Worm (Caenorhabditis elegans): ENCODE measurements around the gene C08H9.16.

Gene C08H9.16

ce11 chrII:9928470-9928869 lies 35.9 kb downstream of the C08H9.16 start:
- TF ChIP-seq hif-1 (tag; optimal IDR thresholded peaks at IDR 0.05) (no peak), aha-1 (tag) (peak; percentile 91)

ce11 chrII:9931012-9931411 lies 38.4 kb downstream of the C08H9.16 start:
- TF ChIP-seq saeg-2 (GFP tag; IDR thresholded peaks at IDR 0.05): no peak
- TF ChIP-seq nhr-77 (tag; optimal IDR thresholded peaks at IDR 0.05): no peak
- no peak for TF ChIP-seq F26F4.8 (GFP tag; conservative IDR thresholded peaks at IDR 0.05)
- TF ChIP-seq egl-43 (GFP tag; IDR thresholded peaks at IDR 0.05): no peak
- no peak for TF ChIP-seq vab-7 (GFP tag; IDR thresholded peaks at IDR 0.05)
- peak; percentile 38 for TF ChIP-seq lin-38 (GFP tag; IDR thresholded peaks at IDR 0.05)
- peak; percentile 30 for TF ChIP-seq duxl-1 (tag; optimal IDR thresholded peaks at IDR 0.05; ENCODE audit: poor library complexity)
- no peak for TF ChIP-seq nhr-6 (tag; optimal IDR thresholded peaks at IDR 0.05)
- TF ChIP-seq dpl-1 (GFP tag; optimal IDR thresholded peaks at IDR 0.05): peak; percentile 22
- TF ChIP-seq ceh-62 (tag; optimal IDR thresholded peaks at IDR 0.05): no peak
- TF ChIP-seq hif-1 (tag; optimal IDR thresholded peaks at IDR 0.05): peak in 1 of 2 experiments; percentile 80
- TF ChIP-seq rbr-2 (tag; optimal IDR thresholded peaks at IDR 0.05): peak; percentile 5
- TF ChIP-seq tra-1 (GFP tag; IDR thresholded peaks at IDR 0.05): 0 out of 2 replicates have a peak, but pooled peaks have one; percentile 32
- TF ChIP-seq ztf-7 (tag; optimal IDR thresholded peaks at IDR 0.05): no peak
- TF ChIP-seq aha-1 (tag): peak; percentile 52
- peak in 1 of 2 experiments; percentile 40 for TF ChIP-seq lsy-2 (tag; optimal IDR thresholded peaks at IDR 0.05)
- TF ChIP-seq mep-1 (tag; optimal IDR thresholded peaks at IDR 0.05): peak; percentile 21
- TF ChIP-seq dmd-8 (GFP tag; IDR thresholded peaks at IDR 0.05): 0 out of 2 replicates have a peak, but pooled peaks have one; percentile 51
- no peak for TF ChIP-seq zip-2 (tag; optimal IDR thresholded peaks at IDR 0.05)
- no peak for TF ChIP-seq F37D6.2 (tag; optimal IDR thresholded peaks at IDR 0.05)
- TF ChIP-seq unc-130 (GFP tag; optimal IDR thresholded peaks at IDR 0.05): peak; percentile 21
- 0 out of 2 replicates have a peak, but pooled peaks have one; percentile 52 for TF ChIP-seq ceh-20 (GFP tag; IDR thresholded peaks at IDR 0.05)
- TF ChIP-seq zfp-3 (GFP tag; conservative IDR thresholded peaks at IDR 0.05): no peak
- TF ChIP-seq mes-2 (tag; optimal IDR thresholded peaks at IDR 0.05; ENCODE audit: poor library complexity, severe bottlenecking): peak; percentile 87
- peak; percentile 57 for TF ChIP-seq hlh-30 (tag; optimal IDR thresholded peaks at IDR 0.05; ENCODE audit: insufficient read depth)
- TF ChIP-seq nhr-11 (tag; optimal IDR thresholded peaks at IDR 0.05): peak; percentile 12
- no peak for TF ChIP-seq ceh-82 (tag; optimal IDR thresholded peaks at IDR 0.05)
- no peak for TF ChIP-seq mxl-2 (GFP tag; conservative IDR thresholded peaks at IDR 0.05)
- no peak for TF ChIP-seq spr-1 (tag; optimal IDR thresholded peaks at IDR 0.05)
- peak; percentile 44 for TF ChIP-seq hmg-1.1 (GFP tag; IDR thresholded peaks at IDR 0.05)
- no peak for TF ChIP-seq nhr-237 (tag; optimal IDR thresholded peaks at IDR 0.05)
- TF ChIP-seq lin-39 (tag; optimal IDR thresholded peaks at IDR 0.05): no peak
- peak; percentile 14 for TF ChIP-seq dve-1 (tag; optimal IDR thresholded peaks at IDR 0.05; ENCODE audit: insufficient read depth)
- TF ChIP-seq ces-1 (GFP tag; optimal IDR thresholded peaks at IDR 0.05): no peak
- peak; percentile 56 for TF ChIP-seq mxl-3 (GFP tag; optimal IDR thresholded peaks at IDR 0.05)
- no peak for TF ChIP-seq D1046.2 (GFP tag; IDR thresholded peaks at IDR 0.05)

- TF ChIP-seq madf-5 (GFP tag; IDR thresholded peaks at IDR 0.05): no peak
- TF ChIP-seq dve-1 (tag; optimal IDR thresholded peaks at IDR 0.05; ENCODE audit: insufficient read depth): peak; percentile 76
- TF ChIP-seq daf-16 (GFP tag; optimal IDR thresholded peaks at IDR 0.05): no peak
- peak; percentile 88 for TF ChIP-seq daf-16 (tag; optimal IDR thresholded peaks at IDR 0.05)
- TF ChIP-seq dmd-6 (GFP tag; IDR thresholded peaks at IDR 0.05): peak; percentile 27; the same call in 1 of the 2 replicates
- TF ChIP-seq ceh-32 (tag; optimal IDR thresholded peaks at IDR 0.05; ENCODE audit: poor library complexity): no peak
- peak; percentile 90 for TF ChIP-seq php-3 (GFP tag; IDR thresholded peaks at IDR 0.05)
- no peak for TF ChIP-seq nhr-41 (GFP tag; IDR thresholded peaks at IDR 0.05)
- no peak for TF ChIP-seq nhr-11 (tag; optimal IDR thresholded peaks at IDR 0.05)
- TF ChIP-seq daf-8 (GFP tag; IDR thresholded peaks at IDR 0.05): no peak
- no peak for TF ChIP-seq ZK546.5 (tag; optimal IDR thresholded peaks at IDR 0.05)
- TF ChIP-seq Y5F2A.4 (GFP tag; optimal IDR thresholded peaks at IDR 0.05): no peak
- no peak for TF ChIP-seq dmd-8 (GFP tag; IDR thresholded peaks at IDR 0.05)
- TF ChIP-seq pqm-1 (tag; optimal IDR thresholded peaks at IDR 0.05): peak; percentile 6
- peak; percentile 10 for TF ChIP-seq hlh-11 (tag; optimal IDR thresholded peaks at IDR 0.05)
- TF ChIP-seq F49E8.2 (tag; optimal IDR thresholded peaks at IDR 0.05; ENCODE audit: borderline replicate concordance): no peak
- TF ChIP-seq Y75B8A.6 (GFP tag; IDR thresholded peaks at IDR 0.05): no peak
Measured at ce11 chrII:9931476-9931875, 38.9 kb downstream of the C08H9.16 start, which contains the start of gene pho-11. Gene pho-11, plus strand, starts transcription at chrII:9931849.

Data from whole organism, L4 larva.